Worm (Caenorhabditis elegans): ENCODE measurements around the gene tac-1.
A peak's percentile ranks its signal among the peaks of the same experiment; 100 is the strongest.

Gene tac-1

ce11 chrII:14772956-14773788 is 19.5 kb upstream of the tac-1 start, which contains the start of gene Y54E2A.7:
Gene Y54E2A.7 (minus strand): TSS chrII:14773006.
- TF ChIP-seq F49E8.2 (tag; optimal IDR thresholded peaks at IDR 0.05; ENCODE audit: borderline replicate concordance) (no peak), ces-1 (GFP tag; optimal IDR thresholded peaks at IDR 0.05) (no peak), T20F7.1 (GFP tag; optimal IDR thresholded peaks at IDR 0.05) (no peak), dpl-1 (GFP tag; optimal IDR thresholded peaks at IDR 0.05) (no peak), zip-2 (tag; optimal IDR thresholded peaks at IDR 0.05) (no peak), cey-2 (tag; optimal IDR thresholded peaks at IDR 0.05; ENCODE audit: borderline replicate concordance, insufficient read depth) (no peak), snpc-1.2 (GFP tag; IDR thresholded peaks at IDR 0.05) (no peak), hmg-1.1 (GFP tag; IDR thresholded peaks at IDR 0.05) (no peak)

ce11 chrII:14772113-14772512 is 18.4 kb upstream of the tac-1 start:
- TF ChIP-seq set-16 (GFP tag; IDR thresholded peaks at IDR 0.05), result peak; percentile 69
- no peak for TF ChIP-seq spr-3 (GFP tag; optimal IDR thresholded peaks at IDR 0.05)
- no peak for TF ChIP-seq ztf-7 (tag; optimal IDR thresholded peaks at IDR 0.05)
- no peak for TF ChIP-seq nhr-25 (tag; optimal IDR thresholded peaks at IDR 0.05; ENCODE audit: borderline replicate concordance, insufficient read depth)
- no peak for TF ChIP-seq daf-8 (GFP tag; IDR thresholded peaks at IDR 0.05)
- TF ChIP-seq hif-1 (tag; optimal IDR thresholded peaks at IDR 0.05), result no peak
- TF ChIP-seq ztf-11 (tag; optimal IDR thresholded peaks at IDR 0.05), result no peak
- TF ChIP-seq nhr-237 (tag; optimal IDR thresholded peaks at IDR 0.05), result no peak

ce11 chrII:14771096-14771495 is 17.4 kb upstream of the tac-1 start:
- TF ChIP-seq ZK546.5 (tag; optimal IDR thresholded peaks at IDR 0.05) (no peak), mxl-3 (GFP tag; optimal IDR thresholded peaks at IDR 0.05) (no peak), set-16 (GFP tag; IDR thresholded peaks at IDR 0.05) (peak; percentile 72), unc-39 (tag; optimal IDR thresholded peaks at IDR 0.05) (no peak), Y48G9A.11 (GFP tag; IDR thresholded peaks at IDR 0.05) (no peak), unc-62 (GFP tag; optimal IDR thresholded peaks at IDR 0.05 in 1 of 2) (peak in 1 of 2 experiments; percentile 79), unc-62 (tag; optimal IDR thresholded peaks at IDR 0.05) (no peak), zfp-3 (GFP tag; conservative IDR thresholded peaks at IDR 0.05) (no peak), hif-1 (tag; optimal IDR thresholded peaks at IDR 0.05) (no peak), fos-1 (tag; optimal IDR thresholded peaks at IDR 0.05) (no peak), dmd-8 (GFP tag; IDR thresholded peaks at IDR 0.05) (no peak), ceh-82 (tag; optimal IDR thresholded peaks at IDR 0.05) (no peak)

- TF ChIP-seq R02D3.7 (tag; optimal IDR thresholded peaks at IDR 0.05) (no peak), ceh-28 (tag; optimal IDR thresholded peaks at IDR 0.05) (peak; percentile 61)
These were observed 15.1 kb upstream of the tac-1 start for ce11 chrII:14768804-14769203.

- peak; percentile 41; the same call in 1 of the 2 replicates for TF ChIP-seq set-16 (GFP tag; IDR thresholded peaks at IDR 0.05)
- TF ChIP-seq egl-43 (GFP tag; IDR thresholded peaks at IDR 0.05), result peak; percentile 62; the same call in 1 of the 2 replicates
These were observed 12.0 kb upstream of the tac-1 start for ce11 chrII:14765697-14766096.

ce11 chrII:14762528-14762927 is 8.9 kb upstream of the tac-1 start:
- TF ChIP-seq T26A8.4 (GFP tag; IDR thresholded peaks at IDR 0.05), result 0 out of 2 replicates have a peak, but pooled peaks have one; percentile 56
- peak; percentile 13; the same call in 1 of the 2 replicates for TF ChIP-seq dmd-6 (GFP tag; IDR thresholded peaks at IDR 0.05)
- peak; percentile 49; the same call in 1 of the 2 replicates for TF ChIP-seq egl-43 (GFP tag; IDR thresholded peaks at IDR 0.05)
- peak; percentile 54; the same call in 1 of the 2 replicates for TF ChIP-seq hmg-1.1 (GFP tag; IDR thresholded peaks at IDR 0.05)
- TF ChIP-seq lin-38 (GFP tag; IDR thresholded peaks at IDR 0.05), result peak; percentile 67
- peak; percentile 99 for TF ChIP-seq set-16 (GFP tag; IDR thresholded peaks at IDR 0.05)
- TF ChIP-seq Y48G9A.11 (GFP tag; IDR thresholded peaks at IDR 0.05), result 0 out of 2 replicates have a peak, but pooled peaks have one; percentile 32
- peak; percentile 68; the same call in 1 of the 2 replicates for TF ChIP-seq nhr-42 (GFP tag; IDR thresholded peaks at IDR 0.05)
- peak; percentile 77; the same call in 1 of the 2 replicates for TF ChIP-seq ctbp-1 (GFP tag; IDR thresholded peaks at IDR 0.05)

All from whole organism, L4 larva.